Worm (Caenorhabditis elegans): ENCODE results near the gene F40F8.5.

- TF ChIP-seq ahr-1 (tag; optimal IDR thresholded peaks at IDR 0.05) (no peak), ets-4 (tag; optimal IDR thresholded peaks at IDR 0.05) (no peak), pag-3 (tag; optimal IDR thresholded peaks at IDR 0.05; ENCODE audit: borderline replicate concordance) (no peak), nhr-11 (tag; optimal IDR thresholded peaks at IDR 0.05) (no peak), che-1 (tag; optimal IDR thresholded peaks at IDR 0.05) (no peak), pqm-1 (tag; optimal IDR thresholded peaks at IDR 0.05) (no peak)
These were observed 9.6 kb downstream of the F40F8.5 start for ce11 chrII:11125059-11125594.

All from whole organism, late embryonic.